Worm (Caenorhabditis elegans): Measurements from ENCODE around the gene mon-2.

Gene mon-2

DNA sequence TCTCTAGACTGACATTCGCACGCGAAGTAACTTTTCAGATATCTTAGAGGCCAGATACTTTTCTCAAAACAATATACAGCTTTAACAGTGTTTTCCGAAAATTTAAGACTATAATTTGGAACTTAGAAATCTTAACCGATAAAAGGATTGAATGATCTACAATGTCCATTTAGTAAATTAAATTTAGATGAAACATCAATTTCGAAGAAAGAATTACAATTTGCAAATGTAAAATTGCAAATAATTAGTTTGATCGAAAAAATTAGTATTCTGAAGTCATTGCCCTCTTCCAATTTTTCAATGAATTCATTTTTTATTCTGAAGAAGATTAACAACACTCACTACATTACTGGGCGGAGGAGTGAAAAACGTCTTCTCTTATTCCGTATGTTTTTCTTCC, 28.0 kb upstream of the mon-2 start, which contains the start of gene bath-37:
Gene bath-37, plus strand, starts transcription at position 301 of the 400 bp plus-strand sequence.
- TF ChIP-seq Y95B8A.8 (GFP tag; IDR thresholded peaks at IDR 0.05) (no peak), F23B12.7 (tag; optimal IDR thresholded peaks at IDR 0.05; ENCODE audit: insufficient read depth) (no peak), madf-3 (GFP tag; IDR thresholded peaks at IDR 0.05) (no peak), lir-1 (GFP tag; conservative IDR thresholded peaks at IDR 0.05) (no peak), ceh-91 (GFP tag; IDR thresholded peaks at IDR 0.05) (no peak), him-1 (tag; optimal IDR thresholded peaks at IDR 0.05) (no peak), F33H1.4 (GFP tag; IDR thresholded peaks at IDR 0.05) (no peak), unc-130 (GFP tag; optimal IDR thresholded peaks at IDR 0.05) (no peak), tbp1 (GFP tag; optimal IDR thresholded peaks at IDR 0.05) (no peak), ceh-58 (GFP tag; IDR thresholded peaks at IDR 0.05) (no peak), lsy-27 (tag; optimal IDR thresholded peaks at IDR 0.05; ENCODE audit: borderline replicate concordance, insufficient read depth) (no peak), K12H6.12 (tag; optimal IDR thresholded peaks at IDR 0.05) (no peak), ceh-79 (tag; optimal IDR thresholded peaks at IDR 0.05) (no peak), ceh-40 (GFP tag; IDR thresholded peaks at IDR 0.05) (no peak)

DNA sequence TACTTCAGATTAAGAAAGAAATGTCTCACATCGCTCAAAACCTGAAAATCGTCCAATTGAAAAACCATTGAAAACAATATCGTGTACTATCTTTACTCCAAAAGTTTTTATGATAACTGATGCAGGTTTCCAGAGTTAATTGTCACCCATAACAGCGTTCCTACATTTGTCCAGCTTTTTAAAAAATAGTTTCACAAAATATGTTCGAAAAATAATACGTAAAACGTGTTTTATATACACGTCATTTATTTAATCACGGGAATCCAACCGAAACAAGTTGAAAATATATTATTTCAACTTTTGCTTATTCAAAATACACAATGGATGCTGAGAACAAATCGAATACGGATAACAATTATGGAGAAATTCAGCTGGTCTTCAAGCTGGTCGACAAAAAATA, 21.1 kb upstream of the mon-2 start, which contains the start of gene K08E4.7:
Gene K08E4.7, plus strand, starts transcription at position 301 of the 400 bp plus-strand sequence.
- TF ChIP-seq C06A6.2 (GFP tag; conservative IDR thresholded peaks at IDR 0.05): no peak
- TF ChIP-seq ceh-40 (GFP tag; IDR thresholded peaks at IDR 0.05): no peak
- no peak for TF ChIP-seq hrde-1 (tag; optimal IDR thresholded peaks at IDR 0.05; ENCODE audit: borderline replicate concordance)
- no peak for TF ChIP-seq zfh-2 (GFP tag; conservative IDR thresholded peaks at IDR 0.05)
- TF ChIP-seq lsl-1 (GFP tag; optimal IDR thresholded peaks at IDR 0.05): no peak
- TF ChIP-seq madf-10 (tag; optimal IDR thresholded peaks at IDR 0.05): no peak
- no peak for TF ChIP-seq ceh-79 (tag; optimal IDR thresholded peaks at IDR 0.05)
- no peak for TF ChIP-seq rec-8 (tag; optimal IDR thresholded peaks at IDR 0.05)
- TF ChIP-seq lin-54 (GFP tag; optimal IDR thresholded peaks at IDR 0.05): no peak
- TF ChIP-seq T26A5.8 (tag; optimal IDR thresholded peaks at IDR 0.05): no peak
- TF ChIP-seq ceh-27 (GFP tag; optimal IDR thresholded peaks at IDR 0.05): no peak
- TF ChIP-seq mel-28 (tag; optimal IDR thresholded peaks at IDR 0.05; ENCODE audit: borderline replicate concordance): no peak
- TF ChIP-seq mes-4 (tag; optimal IDR thresholded peaks at IDR 0.05): no peak
- TF ChIP-seq bed-2 (GFP tag; IDR thresholded peaks at IDR 0.05): no peak
- TF ChIP-seq Y79H2A.3 (GFP tag; conservative IDR thresholded peaks at IDR 0.05): no peak
- TF ChIP-seq B0035.1 (tag; optimal IDR thresholded peaks at IDR 0.05): no peak
- no peak for TF ChIP-seq cebp-2 (GFP tag; IDR thresholded peaks at IDR 0.05)
- TF ChIP-seq lir-1 (GFP tag; conservative IDR thresholded peaks at IDR 0.05): no peak
- no peak for TF ChIP-seq unc-130 (GFP tag; optimal IDR thresholded peaks at IDR 0.05)
- no peak for TF ChIP-seq F55B11.4 (tag; optimal IDR thresholded peaks at IDR 0.05; ENCODE audit: borderline replicate concordance, insufficient read depth)

DNA sequence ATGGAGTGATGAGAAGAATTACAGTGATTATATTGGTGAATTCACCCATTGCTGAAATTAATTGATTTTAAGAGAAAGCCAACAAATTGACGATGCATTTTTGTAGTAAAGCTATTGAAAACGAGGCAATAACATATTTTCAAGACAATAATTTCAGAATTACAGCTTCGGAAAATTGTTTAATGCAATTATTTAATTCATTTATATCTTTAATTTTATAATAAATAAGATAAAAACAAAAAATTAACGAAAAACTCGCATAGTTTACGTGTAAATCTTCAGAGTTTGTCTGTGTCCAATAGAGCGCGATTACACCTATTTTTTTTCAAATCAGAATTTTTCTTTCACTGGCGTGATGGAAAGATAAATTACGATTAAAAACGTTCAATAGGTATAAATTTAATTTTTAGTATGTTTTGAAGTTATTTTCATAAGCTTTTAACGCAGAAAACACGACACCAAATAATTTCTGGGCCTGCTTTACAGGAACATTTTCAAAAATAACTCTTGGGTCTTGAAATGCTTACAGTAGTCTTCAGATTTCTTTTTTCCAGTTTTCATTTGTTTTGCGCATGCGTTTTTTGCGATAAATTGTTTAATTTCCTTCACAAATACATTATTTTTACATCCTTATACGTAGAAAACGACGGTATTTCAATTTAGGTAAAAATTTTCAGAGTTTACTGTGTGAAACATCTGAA, 18.3 kb upstream of the mon-2 start, which contains the start of gene tmed-1:
Gene tmed-1, minus strand, starts transcription at position 51 of the 701 bp plus-strand sequence.
- TF ChIP-seq nhr-120 (GFP tag; IDR thresholded peaks at IDR 0.05) (no peak), dpff-1 (tag; optimal IDR thresholded peaks at IDR 0.05) (no peak), F57A8.1 (GFP tag; optimal IDR thresholded peaks at IDR 0.05) (no peak), F22D6.2 (tag; optimal IDR thresholded peaks at IDR 0.05) (no peak), nhr-27 (tag; optimal IDR thresholded peaks at IDR 0.05) (no peak), rpc-1 (optimal IDR thresholded peaks at IDR 0.05) (no peak), rpc-1 (tag; optimal IDR thresholded peaks at IDR 0.05) (no peak), tbp1 (GFP tag; optimal IDR thresholded peaks at IDR 0.05) (no peak), C17E4.6 (GFP tag; IDR thresholded peaks at IDR 0.05) (no peak), madf-6 (GFP tag; IDR thresholded peaks at IDR 0.05) (peak; percentile 42; the same call in 1 of the 2 replicates), Y95B8A.8 (GFP tag; IDR thresholded peaks at IDR 0.05) (no peak), egrh-3 (GFP tag; IDR thresholded peaks at IDR 0.05) (no peak), fkh-3 (tag; optimal IDR thresholded peaks at IDR 0.05) (no peak), sptf-2 (GFP tag; optimal IDR thresholded peaks at IDR 0.05) (no peak), gei-17 (GFP tag; optimal IDR thresholded peaks at IDR 0.05) (no peak), ccch-3 (GFP tag; optimal IDR thresholded peaks at IDR 0.05) (no peak), F33H1.4 (GFP tag; IDR thresholded peaks at IDR 0.05) (peak; percentile 62), ztf-28 (GFP tag; IDR thresholded peaks at IDR 0.05) (no peak), mxl-1 (tag; optimal IDR thresholded peaks at IDR 0.05) (no peak), ceh-91 (GFP tag; IDR thresholded peaks at IDR 0.05) (0 out of 2 replicates have a peak, but pooled peaks have one; percentile 32)
